Fruit fly (Drosophila melanogaster) whole organism, embryonic: ENCODE results near the gene CG18473.

Experiments
- ATbp ChIP-seq: fragments of 200-800 bp; sonication (Bioruptor generic); optimal IDR thresholded peaks from 2 replicates; lab custom pipeline; 2017; ENCODE audit warnings: missing biosample characterization, mild to moderate bottlenecking, missing genetic modification characterization, missing genetic modification reagents
- Bgb ChIP-seq: fragments of 200-800 bp; sonication (Bioruptor generic); IDR thresholded peaks from 2 replicates; pipeline ENCODE4 v1.3.6; 2022; ENCODE audit warnings: missing biosample characterization, missing genetic modification characterization; ENCODE audit not compliant: partially characterized antibody
- CG1024 ChIP-seq: fragments of 200-800 bp; sonication (Bioruptor generic); IDR thresholded peaks from 2 replicates; pipeline ENCODE4 v1.3.6; 2022; ENCODE audit warnings: missing biosample characterization, missing genetic modification characterization
- CG11723 ChIP-seq: fragments of 200-800 bp; sonication (Bioruptor generic); optimal IDR thresholded peaks from 2 replicates; lab custom pipeline; 2017; ENCODE audit warnings: missing biosample characterization, mild to moderate bottlenecking, missing genetic modification characterization
- CG12299 ChIP-seq: fragments of 200-800 bp; sonication (Bioruptor generic); optimal IDR thresholded peaks from 2 replicates; lab custom pipeline; 2018; ENCODE audit warnings: missing biosample characterization, mild to moderate bottlenecking, missing genetic modification characterization
- CG13287 ChIP-seq: fragments of 200-800 bp; sonication (Bioruptor generic); IDR thresholded peaks from 2 replicates; pipeline ENCODE4 v1.3.6; 2022; ENCODE audit warnings: missing biosample characterization, missing genetic modification characterization; ENCODE audit not compliant: partially characterized antibody
- CG14014 ChIP-seq: fragments of 200-800 bp; sonication (Bioruptor generic); IDR thresholded peaks from 2 replicates; pipeline ENCODE4 v1.3.6; 2022; ENCODE audit warnings: missing biosample characterization, missing genetic modification characterization
- CG15269 ChIP-seq: fragments of 200-800 bp; sonication (Bioruptor generic); optimal IDR thresholded peaks from 2 replicates; lab custom pipeline; 2018; ENCODE audit warnings: missing biosample characterization, mild to moderate bottlenecking, missing genetic modification characterization, moderate library complexity
- CG16813 ChIP-seq: fragments of 200-800 bp; sonication (Bioruptor generic); IDR thresholded peaks from 3 replicates; pipeline ENCODE4 v1.3.6; 2022; ENCODE audit warnings: missing biosample characterization, missing genetic modification characterization; ENCODE audit not compliant: partially characterized antibody
- CG17568 ChIP-seq: fragments of 200-800 bp; sonication (Bioruptor generic); optimal IDR thresholded peaks from 2 replicates; lab custom pipeline; 2018; ENCODE audit warnings: missing biosample characterization, mild to moderate bottlenecking, missing genetic modification characterization, moderate library complexity
- CG17829 ChIP-seq: fragments of 200-800 bp; optimal IDR thresholded peaks from 2 replicates; lab custom pipeline; 2019; ENCODE audit warnings: missing biosample characterization, mild to moderate bottlenecking, missing genetic modification characterization, moderate library complexity
- CG18262 ChIP-seq: fragments of 200-800 bp; optimal IDR thresholded peaks from 3 replicates; lab custom pipeline; 2019; ENCODE audit warnings: missing biosample characterization, mild to moderate bottlenecking, missing genetic modification characterization, moderate library complexity
- CG31441 ChIP-seq: fragments of 200-800 bp; sonication (Bioruptor generic); IDR thresholded peaks from 2 replicates; pipeline ENCODE4 v1.3.6; 2022; ENCODE audit warnings: missing biosample characterization, missing genetic modification characterization
- CG34224 ChIP-seq: fragments of 200-800 bp; sonication (Bioruptor generic); IDR thresholded peaks from 3 replicates; pipeline ENCODE4 v1.3.6; 2022; ENCODE audit warnings: missing biosample characterization, missing genetic modification characterization; ENCODE audit not compliant: partially characterized antibody
- CG3995 ChIP-seq: fragments of 200-800 bp; sonication (Bioruptor generic); optimal IDR thresholded peaks from 3 replicates; lab custom pipeline; 2016; ENCODE audit warnings: missing biosample characterization, missing genetic modification characterization
- CG6765 ChIP-seq: fragments of 200-800 bp; sonication (Bioruptor generic); optimal IDR thresholded peaks from 3 replicates; lab custom pipeline; 2017; ENCODE audit warnings: missing biosample characterization, mild to moderate bottlenecking, missing genetic modification characterization
- CG7963 ChIP-seq: fragments of 200-800 bp; sonication (Bioruptor generic); IDR thresholded peaks from 3 replicates; pipeline ENCODE4 v1.3.6; 2022; ENCODE audit warnings: missing biosample characterization, missing genetic modification characterization; ENCODE audit not compliant: partially characterized antibody
- CG8944 ChIP-seq: fragments of 200-800 bp; sonication (Bioruptor generic); optimal IDR thresholded peaks from 3 replicates; lab custom pipeline; 2016; ENCODE audit warnings: missing biosample characterization, missing genetic modification characterization
- CHES-1-like ChIP-seq: fragments of 200-800 bp; sonication (Bioruptor generic); optimal IDR thresholded peaks from 2 replicates; lab custom pipeline; 2016; ENCODE audit warnings: missing biosample characterization, missing genetic modification characterization
- Dek ChIP-seq: fragments of 200-800 bp; sonication (Bioruptor generic); optimal IDR thresholded peaks from 3 replicates; lab custom pipeline; 2019; ENCODE audit warnings: missing biosample characterization, mild to moderate bottlenecking, missing genetic modification characterization, moderate library complexity
- E2f1 ChIP-seq: fragments of 200-800 bp; sonication (Bioruptor generic); IDR thresholded peaks from 2 replicates; pipeline ENCODE4 v1.3.6; 2022; ENCODE audit warnings: missing biosample characterization, missing genetic modification characterization
- Hr51 ChIP-seq, 2 experiments: fragments of 200-800 bp; sonication (Bioruptor generic); optimal IDR thresholded peaks; 2 replicates in 1 of 2; 3 replicates in 1 of 2; lab custom pipeline; 2016 to 2018; ENCODE audit warnings: missing biosample characterization in 2 of 2, missing genetic modification characterization in 2 of 2, mild to moderate bottlenecking in 1 of 2, moderate library complexity in 1 of 2
- Lhr ChIP-seq: fragments of 200-800 bp; sonication (Bioruptor generic); optimal IDR thresholded peaks from 3 replicates; lab custom pipeline; 2017; ENCODE audit warnings: mild to moderate bottlenecking, missing biosample characterization, missing genetic modification reagents, missing genetic modification characterization
- Nf-YB ChIP-seq: fragments of 200-800 bp; sonication (Bioruptor generic); optimal IDR thresholded peaks from 3 replicates; lab custom pipeline; 2019; ENCODE audit warnings: missing biosample characterization, mild to moderate bottlenecking, missing genetic modification characterization, moderate library complexity
- NfI ChIP-seq: fragments of 200-800 bp; sonication (Bioruptor generic); optimal IDR thresholded peaks from 3 replicates; lab custom pipeline; 2018; ENCODE audit warnings: missing biosample characterization, mild to moderate bottlenecking, missing genetic modification characterization, moderate library complexity
- Rfx ChIP-seq: fragments of 200-800 bp; sonication (Bioruptor generic); IDR thresholded peaks from 2 replicates; pipeline ENCODE4 v1.3.6; 2022; ENCODE audit warnings: missing biosample characterization, missing genetic modification characterization
- Ssrp ChIP-seq: fragments of 200-800 bp; sonication (Bioruptor generic); optimal IDR thresholded peaks from 2 replicates; lab custom pipeline; 2018; ENCODE audit warnings: missing biosample characterization, mild to moderate bottlenecking, missing genetic modification characterization, moderate library complexity
- Tbp ChIP-seq: fragments of >200 bp; optimal IDR thresholded peaks from 2 replicates; lab custom pipeline; 2018; ENCODE audit warnings: missing biosample characterization, missing genetic modification characterization
- Trl ChIP-seq, 3 experiments: fragments of >200 bp in 2 of 3; fragments of 200-800 bp in 1 of 3; sonication (Bioruptor generic) in 1 of 3; optimal IDR thresholded peaks; 2 replicates in 1 of 3; 3 replicates in 2 of 3; lab custom pipeline; 2016 to 2017; ENCODE audit warnings: missing biosample characterization in 1 of 3, missing genetic modification characterization in 1 of 3
- Vsx1 ChIP-seq: fragments of 200-800 bp; sonication (Bioruptor generic); optimal IDR thresholded peaks from 2 replicates; lab custom pipeline; 2017; ENCODE audit warnings: missing biosample characterization, mild to moderate bottlenecking, missing genetic modification characterization, missing genetic modification reagents
- abd-A ChIP-seq: fragments of 200-800 bp; sonication (Bioruptor generic); optimal IDR thresholded peaks from 3 replicates; lab custom pipeline; 2019; ENCODE audit warnings: missing biosample characterization, mild to moderate bottlenecking, missing genetic modification characterization, moderate library complexity
- ap ChIP-seq: fragments of 200-800 bp; sonication (Bioruptor generic); IDR thresholded peaks from 2 replicates; pipeline ENCODE4 v1.3.6; 2022; ENCODE audit warnings: missing biosample characterization, missing genetic modification characterization
- chm ChIP-seq: fragments of 200-800 bp; sonication (Bioruptor generic); IDR thresholded peaks from 2 replicates; pipeline ENCODE4 v1.3.6; 2022; ENCODE audit warnings: missing biosample characterization, missing genetic modification characterization
- chn ChIP-seq: fragments of 200-800 bp; sonication (Bioruptor generic); optimal IDR thresholded peaks from 2 replicates; lab custom pipeline; 2016; ENCODE audit warnings: missing biosample characterization, missing genetic modification characterization
- dmrt99B ChIP-seq: fragments of 200-800 bp; sonication (Bioruptor generic); optimal IDR thresholded peaks from 2 replicates; lab custom pipeline; 2018; ENCODE audit warnings: missing biosample characterization, mild to moderate bottlenecking, missing genetic modification characterization, moderate library complexity
- fd3F ChIP-seq: fragments of 200-800 bp; sonication (Bioruptor generic); optimal IDR thresholded peaks from 2 replicates; lab custom pipeline; 2018; ENCODE audit warnings: missing biosample characterization, mild to moderate bottlenecking, missing genetic modification characterization, moderate library complexity
- fd96Cb ChIP-seq: fragments of 200-800 bp; sonication (Bioruptor generic); optimal IDR thresholded peaks from 2 replicates; lab custom pipeline; 2018; ENCODE audit warnings: missing biosample characterization, mild to moderate bottlenecking, missing genetic modification characterization, moderate library complexity
- gem ChIP-seq: fragments of 200-800 bp; sonication (Bioruptor generic); optimal IDR thresholded peaks from 2 replicates; lab custom pipeline; 2019; ENCODE audit warnings: missing biosample characterization, mild to moderate bottlenecking, missing genetic modification characterization, moderate library complexity
- grau ChIP-seq: fragments of 200-800 bp; optimal IDR thresholded peaks from 3 replicates; lab custom pipeline; 2019; ENCODE audit warnings: missing biosample characterization, mild to moderate bottlenecking, missing genetic modification characterization, moderate library complexity
- jigr1 ChIP-seq: fragments of 200-800 bp; sonication (Bioruptor generic); IDR thresholded peaks from 3 replicates; pipeline ENCODE4 v1.3.6; 2022; ENCODE audit warnings: missing biosample characterization, missing genetic modification characterization
- org-1 ChIP-seq: fragments of 200-800 bp; sonication (Bioruptor generic); optimal IDR thresholded peaks from 2 replicates; lab custom pipeline; 2017; ENCODE audit warnings: missing biosample characterization, missing genetic modification characterization
- prd ChIP-seq, 3 experiments: fragments of >200 bp in 2 of 3; fragments of 200-800 bp in 1 of 3; sonication (Bioruptor generic) in 1 of 3; optimal IDR thresholded peaks in 2 of 3; IDR thresholded peaks in 1 of 3; 2 replicates in 2 of 3; 3 replicates in 1 of 3; pipeline versions ENCODE4 v1.3.6 to Lab custom; 2017 to 2022; ENCODE audit warnings: missing biosample characterization in 1 of 3, missing genetic modification characterization in 1 of 3
- pros ChIP-seq: fragments of 200-800 bp; sonication (Bioruptor generic); optimal IDR thresholded peaks from 3 replicates; lab custom pipeline; 2019; ENCODE audit warnings: missing biosample characterization, mild to moderate bottlenecking, missing genetic modification characterization, moderate library complexity
- stc ChIP-seq: fragments of 200-800 bp; sonication (Bioruptor generic); IDR thresholded peaks from 2 replicates; pipeline ENCODE4 v1.3.6; 2022; ENCODE audit warnings: missing biosample characterization, missing genetic modification characterization
- tgo ChIP-seq: fragments of 200-800 bp; sonication (Bioruptor generic); IDR thresholded peaks from 3 replicates; pipeline ENCODE4 v1.3.6; 2022; ENCODE audit warnings: missing biosample characterization, missing genetic modification characterization
- unc-4 ChIP-seq: fragments of 200-800 bp; sonication (Bioruptor generic); IDR thresholded peaks from 2 replicates; pipeline ENCODE4 v1.3.6; 2022; ENCODE audit warnings: missing biosample characterization, missing genetic modification characterization; ENCODE audit not compliant: partially characterized antibody

CG18473 gene

dm6 chr3R:9394385-9395042 lies 31.4 kb downstream of the CG18473 start, which contains the start of gene FER:
Gene FER, minus strand, starts transcription at chr3R:9394546.
- TF ChIP-seq CG14014 (GFP tag; lab: Robert Waterston, UW): peak; percentile 36; the same call in 1 of the 2 replicates
- peak; percentile 14 for TF ChIP-seq dmrt99B (tag; lab: Kevin White, UChicago)
- TF ChIP-seq CG15269: peak; percentile 27
- TF ChIP-seq org-1 (GFP tag; lab: Kevin White, UChicago): peak; percentile 5
- peak; percentile 53 for TF ChIP-seq CHES-1-like (GFP tag; lab: Kevin White, UChicago)
- TF ChIP-seq Lhr (GFP tag; lab: Kevin White, UChicago): no peak
- peak; percentile 70 for TF ChIP-seq CG13287 (GFP tag; lab: Robert Waterston, UW)
- peak; percentile 21 for TF ChIP-seq CG8944 (GFP tag; lab: Kevin White, UChicago)
- peak; percentile 1 for TF ChIP-seq CG3995 (GFP tag; lab: Kevin White, UChicago)
- TF ChIP-seq Dek (tag; lab: Kevin White, UChicago): peak; percentile 24
- no peak for TF ChIP-seq Ssrp
- peak; percentile 36 for TF ChIP-seq gem
- peak; percentile 40 for TF ChIP-seq CG17829
- TF ChIP-seq NfI (GFP tag; lab: Kevin White, UChicago): peak; percentile 59
- peak in 1 of 2 experiments; percentile 24 for TF ChIP-seq Hr51 (GFP tag; optimal IDR thresholded peaks at IDR 0.05; lab: Kevin White, UChicago)
- peak; percentile 56; the same call in 1 of the 2 replicates for TF ChIP-seq Rfx (GFP tag; lab: Robert Waterston, UW)
- TF ChIP-seq CG18262 (tag; lab: Kevin White, UChicago): peak; percentile 11
- peak; percentile 35 for TF ChIP-seq abd-A (tag; lab: Kevin White, UChicago)
- no peak for TF ChIP-seq fd96Cb (tag; lab: Kevin White, UChicago)
- peak; percentile 35 for TF ChIP-seq CG17568 (GFP tag; lab: Kevin White, UChicago)
- TF ChIP-seq Tbp: no peak
- TF ChIP-seq CG34224: peak; percentile 68; the same call in 1 of the 3 replicates
- 0 out of 3 replicates have a peak, but pooled peaks have one; percentile 10 for TF ChIP-seq CG7963 (GFP tag; lab: Robert Waterston, UW)
- TF ChIP-seq prd (optimal IDR thresholded peaks at IDR 0.05; lab: Kevin White, UChicago): no peak
- 0 out of 3 replicates have a peak, but pooled peaks have one; percentile 29 for TF ChIP-seq prd (GFP tag; IDR thresholded peaks at IDR 0.05; lab: Robert Waterston, UW)
- peak; percentile 38 for TF ChIP-seq ATbp (GFP tag; lab: Kevin White, UChicago)
- TF ChIP-seq grau (tag; lab: Kevin White, UChicago): peak; percentile 11
- no peak for TF ChIP-seq tgo (GFP tag; lab: Robert Waterston, UW)
- TF ChIP-seq CG16813: peak; percentile 22; the same call in 1 of the 3 replicates
- peak; percentile 85 for TF ChIP-seq Bgb (GFP tag; lab: Robert Waterston, UW)
- no peak for TF ChIP-seq chn
- TF ChIP-seq CG11723 (GFP tag; lab: Kevin White, UChicago): peak; percentile 24
- no peak for TF ChIP-seq jigr1 (GFP tag; lab: Robert Waterston, UW)
- no peak for TF ChIP-seq fd3F
- TF ChIP-seq CG31441 (GFP tag; lab: Robert Waterston, UW): no peak; the same call in 1 of the 2 replicates
- peak; percentile 30; the same call in 1 of the 2 replicates for TF ChIP-seq E2f1 (GFP tag; lab: Robert Waterston, UW)
- TF ChIP-seq CG6765 (GFP tag; lab: Kevin White, UChicago): peak; percentile 19
- peak; percentile 84 to 87 for TF ChIP-seq Trl (optimal IDR thresholded peaks at IDR 0.05; lab: Kevin White, UChicago)
- TF ChIP-seq Trl (GFP tag; optimal IDR thresholded peaks at IDR 0.05; lab: Kevin White, UChicago): peak; percentile 70
- no peak for TF ChIP-seq pros
- peak; percentile 12 for TF ChIP-seq Vsx1 (GFP tag; lab: Kevin White, UChicago)
- peak; percentile 38 for TF ChIP-seq CG12299 (tag; lab: Kevin White, UChicago)
- peak; percentile 55 for TF ChIP-seq unc-4 (GFP tag; lab: Robert Waterston, UW)
- TF ChIP-seq chm (GFP tag; lab: Robert Waterston, UW): peak; percentile 85
- TF ChIP-seq ap: no peak
- peak; percentile 43 for TF ChIP-seq Nf-YB (GFP tag; lab: Kevin White, UChicago)
- peak; percentile 2; the same call in 1 of the 2 replicates for TF ChIP-seq CG1024 (GFP tag; lab: Robert Waterston, UW)
- peak; percentile 46; the same call in 1 of the 2 replicates for TF ChIP-seq stc (GFP tag; lab: Robert Waterston, UW)
